Fruit fly (Drosophila melanogaster) whole organism, embryonic: Measurements from ENCODE around the gene dpr20.

ENCODE experiments used
- Awh ChIP-seq: fragments of 200-800 bp; sonication (Bioruptor generic); IDR thresholded peaks from 2 replicates; pipeline ENCODE4, ENCODE4 v1.3.6; 2022; ENCODE audit warnings: missing biosample characterization, missing genetic modification characterization
- CG13296 ChIP-seq: fragments of 200-800 bp; sonication (Bioruptor generic); optimal IDR thresholded peaks from 3 replicates; lab custom pipeline; 2018; ENCODE audit warnings: missing biosample characterization, mild to moderate bottlenecking, missing genetic modification characterization
- CG34422 ChIP-seq: fragments of 200-800 bp; sonication (Bioruptor generic); IDR thresholded peaks from 3 replicates; pipeline ENCODE4 v1.3.6; 2022; ENCODE audit warnings: missing biosample characterization, missing genetic modification characterization
- CG9727 ChIP-seq: fragments of 200-800 bp; sonication (Bioruptor generic); optimal IDR thresholded peaks from 3 replicates; lab custom pipeline; 2017; ENCODE audit warnings: missing biosample characterization, mild to moderate bottlenecking, missing genetic modification characterization
- CG9797 ChIP-seq: fragments of 200-800 bp; sonication (Bioruptor generic); optimal IDR thresholded peaks from 3 replicates; lab custom pipeline; 2018; ENCODE audit warnings: missing biosample characterization, mild to moderate bottlenecking, missing genetic modification characterization
- Doc2 ChIP-seq: fragments of 200-800 bp; sonication (Bioruptor generic); IDR thresholded peaks from 2 replicates; pipeline ENCODE4 v1.3.6; 2022; ENCODE audit warnings: missing biosample characterization, missing genetic modification characterization
- Ravus ChIP-seq: fragments of 200-800 bp; sonication (Bioruptor generic); IDR thresholded peaks from 2 replicates; pipeline ENCODE4 v1.3.6; 2022; ENCODE audit warnings: missing biosample characterization, missing genetic modification characterization
- ken ChIP-seq: fragments of 200-800 bp; sonication (Bioruptor generic); IDR thresholded peaks from 3 replicates; pipeline ENCODE4 v1.3.6; 2022; ENCODE audit warnings: missing biosample characterization, missing genetic modification characterization

dm6 chr3L:822619-823018 lies 34.4 kb downstream of the dpr20 start:
- TF ChIP-seq Doc2 (GFP tag; lab: Robert Waterston, UW), result no peak
- no peak for TF ChIP-seq ken (GFP tag; lab: Robert Waterston, UW)
- no peak for TF ChIP-seq CG9727
- TF ChIP-seq CG34422 (GFP tag; lab: Robert Waterston, UW), result no peak
- TF ChIP-seq Ravus (GFP tag; lab: Robert Waterston, UW), result no peak
- TF ChIP-seq CG13296, result no peak
- no peak for TF ChIP-seq Awh (GFP tag; lab: Robert Waterston, UW)
- TF ChIP-seq CG9797 (GFP tag; lab: Kevin White, UChicago), result no peak
